Worm (Caenorhabditis elegans): ENCODE data around the gene C08B6.18.

The C08B6.18 gene

DNA sequence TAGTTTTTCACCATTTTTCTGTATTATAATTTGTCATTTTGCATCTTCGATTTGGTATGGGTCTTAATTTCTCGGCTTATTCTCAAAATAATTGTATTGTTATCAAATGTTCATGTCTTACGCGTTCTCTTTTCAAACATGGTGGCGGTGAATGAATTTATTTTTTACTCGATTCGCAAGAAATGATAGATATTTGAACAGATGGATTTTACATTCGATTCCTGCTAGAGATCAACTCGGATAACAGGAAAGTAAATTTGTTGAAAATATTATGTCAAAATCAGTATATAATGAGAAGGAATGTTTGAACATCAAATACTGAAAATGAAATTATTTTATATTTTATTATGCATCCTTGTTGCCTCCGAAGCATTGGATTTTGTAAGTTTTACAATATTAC lies 49.1 kb upstream of the C08B6.18 start, which contains the start of gene ZK856.4:
TSS of gene ZK856.4 (plus strand) at position 301 of the 400 bp plus-strand sequence.
- no peak for TF ChIP-seq unc-55 (GFP tag; optimal IDR thresholded peaks at IDR 0.05)
- TF ChIP-seq ztf-4 (tag; optimal IDR thresholded peaks at IDR 0.05), result no peak
- TF ChIP-seq aly-2 (tag; optimal IDR thresholded peaks at IDR 0.05), result no peak

DNA sequence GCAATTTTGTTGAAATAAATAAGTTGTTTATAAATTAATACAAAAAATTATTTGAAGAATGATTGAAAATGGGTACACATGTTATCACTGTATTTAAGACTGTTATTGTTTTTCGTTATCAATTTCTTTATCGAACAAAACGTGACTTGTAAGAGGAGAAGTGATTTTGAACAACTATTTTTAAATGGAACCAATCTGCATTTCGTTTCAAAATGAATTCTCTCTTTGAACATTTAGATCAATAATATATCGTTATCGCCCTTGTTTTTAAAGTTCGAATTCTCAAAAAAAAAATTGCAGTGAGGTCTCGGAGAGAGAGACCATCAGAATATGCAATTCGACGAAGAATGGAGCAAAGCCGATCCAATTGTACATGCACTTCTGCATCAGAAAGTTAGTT lies 45.3 kb upstream of the C08B6.18 start, which contains the start of gene cul-5:
TSS of gene cul-5 (plus strand) at position 301 of the 400 bp plus-strand sequence.
- TF ChIP-seq lsy-2 (tag; optimal IDR thresholded peaks at IDR 0.05) (no peak), mab-5 (tag; optimal IDR thresholded peaks at IDR 0.05) (no peak), skn-1 (tag; optimal IDR thresholded peaks at IDR 0.05) (no peak), nhr-12 (tag; optimal IDR thresholded peaks at IDR 0.05) (no peak), dmd-4 (tag; optimal IDR thresholded peaks at IDR 0.05) (no peak), lin-11 (tag; optimal IDR thresholded peaks at IDR 0.05) (no peak), fos-1 (tag; optimal IDR thresholded peaks at IDR 0.05) (no peak), egl-27 (tag; optimal IDR thresholded peaks at IDR 0.05) (no peak), elt-3 (tag; optimal IDR thresholded peaks at IDR 0.05) (no peak), mdl-1 (tag; optimal IDR thresholded peaks at IDR 0.05) (no peak)

DNA sequence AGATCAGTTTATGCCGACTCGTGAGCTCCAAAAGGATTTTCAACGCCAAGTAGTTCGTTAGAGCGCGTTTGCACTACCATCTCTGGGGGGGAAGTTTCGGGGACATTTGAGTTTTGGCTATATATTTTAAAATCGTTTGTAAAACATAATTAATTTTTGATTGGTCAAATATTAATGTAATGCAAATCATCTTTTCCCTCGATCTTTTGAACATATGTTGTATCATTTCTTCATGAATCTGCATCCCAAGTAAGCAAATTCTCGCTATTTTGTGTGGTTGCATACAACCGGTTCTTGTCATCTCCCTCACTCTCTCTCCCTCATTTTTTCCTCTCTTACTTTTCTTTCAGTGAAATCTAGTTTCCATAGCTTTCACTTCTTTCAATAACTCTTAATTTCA lies 44.2 kb upstream of the C08B6.18 start:
- TF ChIP-seq lsy-2 (tag; optimal IDR thresholded peaks at IDR 0.05), result peak; percentile 15 to 76
- TF ChIP-seq snpc-4 (tag; optimal IDR thresholded peaks at IDR 0.05), result no peak
- TF ChIP-seq sma-9 (GFP tag; optimal IDR thresholded peaks at IDR 0.05), result no peak
- TF ChIP-seq sma-9 (tag; optimal IDR thresholded peaks at IDR 0.05), result no peak
- TF ChIP-seq elt-1 (tag; optimal IDR thresholded peaks at IDR 0.05), result no peak
- no peak for TF ChIP-seq mdl-1 (tag; optimal IDR thresholded peaks at IDR 0.05)
- peak; percentile 28 for TF ChIP-seq fos-1 (tag; optimal IDR thresholded peaks at IDR 0.05)
- no peak for TF ChIP-seq aly-2 (tag; optimal IDR thresholded peaks at IDR 0.05)
- TF ChIP-seq sma-3 (GFP tag; optimal IDR thresholded peaks at IDR 0.05), result peak; percentile 72
- peak; percentile 30 for TF ChIP-seq lin-13 (GFP tag; optimal IDR thresholded peaks at IDR 0.05)
- TF ChIP-seq mab-5 (tag; optimal IDR thresholded peaks at IDR 0.05), result no peak
- no peak for TF ChIP-seq alr-1 (tag; optimal IDR thresholded peaks at IDR 0.05)
- TF ChIP-seq F13H6.1 (tag; optimal IDR thresholded peaks at IDR 0.05), result peak; percentile 63
- no peak for TF ChIP-seq mbf-1 (tag; optimal IDR thresholded peaks at IDR 0.05)
- no peak for TF ChIP-seq ceh-16 (tag; optimal IDR thresholded peaks at IDR 0.05)
- peak; percentile 64 for TF ChIP-seq nhr-129 (tag; optimal IDR thresholded peaks at IDR 0.05)
- TF ChIP-seq nhr-6 (tag; optimal IDR thresholded peaks at IDR 0.05), result peak; percentile 6
- no peak for TF ChIP-seq ztf-1 (GFP tag; conservative IDR thresholded peaks at IDR 0.05)
- TF ChIP-seq egl-27 (tag; optimal IDR thresholded peaks at IDR 0.05), result no peak
- TF ChIP-seq unc-55 (GFP tag; optimal IDR thresholded peaks at IDR 0.05), result peak; percentile 65
- TF ChIP-seq ceh-82 (tag; optimal IDR thresholded peaks at IDR 0.05), result no peak
- no peak for TF ChIP-seq unc-39 (tag; optimal IDR thresholded peaks at IDR 0.05)
- TF ChIP-seq Y55F3AM.14 (GFP tag; optimal IDR thresholded peaks at IDR 0.05), result no peak
- no peak for TF ChIP-seq skn-1 (tag; optimal IDR thresholded peaks at IDR 0.05)
- peak; percentile 50 for TF ChIP-seq nhr-25 (tag; optimal IDR thresholded peaks at IDR 0.05)
- TF ChIP-seq unc-62 (GFP tag; optimal IDR thresholded peaks at IDR 0.05), result no peak
- TF ChIP-seq nhr-10 (tag; optimal IDR thresholded peaks at IDR 0.05), result no peak
- TF ChIP-seq peb-1 (tag; optimal IDR thresholded peaks at IDR 0.05), result no peak
- no peak for TF ChIP-seq ztf-4 (tag; optimal IDR thresholded peaks at IDR 0.05)
- TF ChIP-seq gmeb-1 (tag; optimal IDR thresholded peaks at IDR 0.05), result peak; percentile 20
- TF ChIP-seq lin-11 (tag; optimal IDR thresholded peaks at IDR 0.05), result no peak
- TF ChIP-seq dmd-4 (tag; optimal IDR thresholded peaks at IDR 0.05), result no peak
- peak; percentile 62 for TF ChIP-seq crh-2 (tag; optimal IDR thresholded peaks at IDR 0.05)
- TF ChIP-seq blmp-1 (tag; optimal IDR thresholded peaks at IDR 0.05; ENCODE audit: insufficient read depth), result peak; percentile 96
- no peak for TF ChIP-seq nhr-23 (tag; optimal IDR thresholded peaks at IDR 0.05)
- no peak for TF ChIP-seq nhr-21 (tag; optimal IDR thresholded peaks at IDR 0.05)
- TF ChIP-seq zag-1 (tag; optimal IDR thresholded peaks at IDR 0.05), result no peak
- peak; percentile 79 for TF ChIP-seq C34F6.9 (tag; optimal IDR thresholded peaks at IDR 0.05)
- TF ChIP-seq nhr-11 (tag; optimal IDR thresholded peaks at IDR 0.05), result no peak
- no peak for TF ChIP-seq nhr-237 (tag; optimal IDR thresholded peaks at IDR 0.05)
- TF ChIP-seq ZK546.5 (tag; optimal IDR thresholded peaks at IDR 0.05), result no peak
- no peak for TF ChIP-seq elt-3 (tag; optimal IDR thresholded peaks at IDR 0.05)
- TF ChIP-seq sem-4 (tag; optimal IDR thresholded peaks at IDR 0.05), result no peak
- TF ChIP-seq nhr-12 (tag; optimal IDR thresholded peaks at IDR 0.05), result no peak
- no peak for TF ChIP-seq ama-1 (optimal IDR thresholded peaks at IDR 0.05)
- no peak for TF ChIP-seq R02D3.7 (tag; optimal IDR thresholded peaks at IDR 0.05)
- no peak for TF ChIP-seq ztf-11 (tag; optimal IDR thresholded peaks at IDR 0.05)

Measured in whole organism, L2 larva.